Worm (Caenorhabditis elegans): Measurements from ENCODE around the gene ceh-20.

- TF ChIP-seq elt-3 (tag; optimal IDR thresholded peaks at IDR 0.05) (peak in 1 of 6 experiments; percentile 5), ces-1 (GFP tag; optimal IDR thresholded peaks at IDR 0.05) (no peak), lin-39 (tag; optimal IDR thresholded peaks at IDR 0.05) (no peak), efl-3 (GFP tag; optimal IDR thresholded peaks at IDR 0.05) (no peak), pqm-1 (tag; optimal IDR thresholded peaks at IDR 0.05) (no peak), ceh-82 (tag; optimal IDR thresholded peaks at IDR 0.05) (peak in 2 of 3 experiments; percentile 4 to 30), fkh-4 (tag; optimal IDR thresholded peaks at IDR 0.05; ENCODE audit: borderline replicate concordance) (no peak), dpl-1 (GFP tag; optimal IDR thresholded peaks at IDR 0.05) (peak; percentile 84 to 92 (median 89)), egl-13 (tag; optimal IDR thresholded peaks at IDR 0.05) (no peak), unc-62 (GFP tag; optimal IDR thresholded peaks at IDR 0.05) (no peak), vab-15 (tag; optimal IDR thresholded peaks at IDR 0.05) (no peak), efl-1 (optimal IDR thresholded peaks at IDR 0.05) (peak; percentile 91 to 95), efl-1 (GFP tag; optimal IDR thresholded peaks at IDR 0.05 in 1 of 2) (peak; percentile 90 to 99)
Measured at ce11 chrIII:6968080-6968639, 11.5 kb upstream of the ceh-20 start, which contains the start of gene panl-2.
